Worm (Caenorhabditis elegans): ENCODE results near the gene Y75B8A.19.
"Not testable (repeated sequence)": the region's sequence is repeated elsewhere in the genome, so short reads cannot be mapped to it uniquely, and the experiment has no call there.

Gene Y75B8A.19

DNA sequence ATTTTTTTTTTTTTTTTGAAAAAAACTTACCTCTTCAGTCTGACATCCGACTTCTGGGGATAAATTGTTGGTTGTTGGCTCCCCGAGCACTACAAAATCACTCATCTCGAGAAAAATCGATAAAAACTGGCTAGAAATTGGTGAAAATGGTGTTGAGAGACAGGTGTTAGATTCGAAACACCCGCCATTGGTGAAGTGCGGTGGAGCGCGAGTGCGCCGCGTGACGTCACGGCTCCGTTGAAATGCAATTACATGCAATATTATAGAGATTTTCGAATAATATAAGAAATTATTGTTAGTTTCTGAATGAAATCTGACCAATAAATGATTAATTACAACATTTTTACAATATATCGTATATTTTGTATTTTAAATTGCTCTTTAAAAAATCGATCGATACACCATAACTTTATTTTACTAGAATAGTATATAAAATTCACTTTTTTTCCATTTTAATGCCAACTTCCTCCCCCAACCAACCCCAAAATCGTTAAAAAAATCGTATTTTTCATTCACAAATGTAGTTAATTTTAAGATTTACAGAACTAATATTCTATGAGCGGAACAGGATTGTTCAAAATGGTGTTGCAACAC is at the start of gene Y75B8A.19, which contains the start of gene Y75B8A.18:
Y75B8A.19 (plus strand) TSS at position 544 of the 594 bp plus-strand sequence.
Y75B8A.18 (minus strand) TSS at position 142 of the 594 bp plus-strand sequence.
- TF ChIP-seq ceh-9 (tag; optimal IDR thresholded peaks at IDR 0.05): no peak
- no peak for TF ChIP-seq lim-6 (tag; optimal IDR thresholded peaks at IDR 0.05)
- TF ChIP-seq sdc-2 (tag; optimal IDR thresholded peaks at IDR 0.05): no peak
- TF ChIP-seq tbx-2 (tag; optimal IDR thresholded peaks at IDR 0.05): peak; percentile 7
- TF ChIP-seq fax-1 (tag; optimal IDR thresholded peaks at IDR 0.05): no peak
- peak; percentile 31 for TF ChIP-seq hlh-30 (tag; optimal IDR thresholded peaks at IDR 0.05; ENCODE audit: insufficient read depth)
- no peak for TF ChIP-seq elt-4 (tag; optimal IDR thresholded peaks at IDR 0.05)
- TF ChIP-seq ceh-19 (GFP tag; optimal IDR thresholded peaks at IDR 0.05): no peak
- peak; percentile 42 for TF ChIP-seq nfya-1 (tag; optimal IDR thresholded peaks at IDR 0.05)
- TF ChIP-seq ceh-48 (tag; optimal IDR thresholded peaks at IDR 0.05): no peak
- peak; percentile 88 for TF ChIP-seq unc-42 (tag; optimal IDR thresholded peaks at IDR 0.05)

DNA sequence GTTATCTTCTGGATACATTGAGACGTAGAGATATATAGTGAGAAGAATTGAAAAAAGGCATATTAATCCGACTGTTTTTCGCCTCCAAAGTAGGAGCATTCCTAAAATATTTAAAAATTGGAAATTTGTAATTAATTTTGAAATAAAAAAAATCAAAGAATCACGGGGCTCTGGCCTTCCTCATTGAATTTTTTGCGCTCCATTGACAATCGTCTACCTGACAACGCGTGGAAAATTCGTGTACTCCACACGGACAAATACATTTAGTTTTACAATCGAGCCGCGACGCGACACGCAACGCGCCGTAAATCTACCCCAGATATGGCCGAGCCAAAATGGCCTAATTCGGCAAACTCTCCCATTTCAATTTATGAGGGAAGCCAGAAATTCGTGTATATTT is 49.3 kb upstream of the Y75B8A.19 start, which contains the start of gene gly-11:
gly-11 (minus strand) TSS at position 101 of the 400 bp plus-strand sequence.
- TF ChIP-seq unc-3 (GFP tag; conservative IDR thresholded peaks at IDR 0.05); unc-3 (tag; optimal IDR thresholded peaks at IDR 0.05); fkh-6 (tag; optimal IDR thresholded peaks at IDR 0.05); unc-86 (tag; optimal IDR thresholded peaks at IDR 0.05): not testable (repeated sequence)

DNA sequence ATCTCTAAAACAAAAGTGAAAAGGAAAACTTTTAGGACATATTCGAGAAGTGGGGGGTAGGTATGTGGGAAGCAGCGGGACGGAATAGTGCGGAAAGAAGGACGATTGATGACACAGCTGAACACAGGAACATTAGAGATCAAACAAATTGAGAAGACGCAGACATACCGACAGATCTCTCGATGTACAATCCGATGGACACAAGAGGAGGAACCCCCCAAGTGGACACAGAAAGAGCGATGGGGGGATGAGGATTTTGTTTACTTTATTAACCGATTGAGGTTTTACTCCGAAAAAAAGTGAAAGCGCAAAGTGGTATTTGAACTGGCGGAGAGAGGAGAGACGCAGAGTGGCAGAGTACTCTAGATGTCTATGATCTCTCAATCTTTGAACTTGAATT is 48.3 kb upstream of the Y75B8A.19 start:
- TF ChIP-seq hlh-6 (tag; optimal IDR thresholded peaks at IDR 0.05): no peak
- TF ChIP-seq zip-5 (tag; optimal IDR thresholded peaks at IDR 0.05): no peak
- TF ChIP-seq ceh-31 (tag; optimal IDR thresholded peaks at IDR 0.05): peak; percentile 5
- no peak for TF ChIP-seq ceh-22 (tag; optimal IDR thresholded peaks at IDR 0.05)
- TF ChIP-seq ceh-24 (tag; optimal IDR thresholded peaks at IDR 0.05): no peak
- no peak for TF ChIP-seq ceh-48 (tag; optimal IDR thresholded peaks at IDR 0.05)
- TF ChIP-seq sox-4 (tag; optimal IDR thresholded peaks at IDR 0.05): no peak
- no peak for TF ChIP-seq odd-2 (tag; optimal IDR thresholded peaks at IDR 0.05)
- no peak for TF ChIP-seq che-1 (tag; optimal IDR thresholded peaks at IDR 0.05)
- no peak for TF ChIP-seq ama-1 (optimal IDR thresholded peaks at IDR 0.05)
- no peak for TF ChIP-seq fkh-6 (tag; optimal IDR thresholded peaks at IDR 0.05)
- TF ChIP-seq K02D7.2 (tag; optimal IDR thresholded peaks at IDR 0.05): no peak
- TF ChIP-seq ahr-1 (tag; optimal IDR thresholded peaks at IDR 0.05): no peak
- no peak for TF ChIP-seq gmeb-2 (tag; optimal IDR thresholded peaks at IDR 0.05)
- TF ChIP-seq hlh-15 (tag; optimal IDR thresholded peaks at IDR 0.05): no peak
- TF ChIP-seq syd-9 (tag; optimal IDR thresholded peaks at IDR 0.05): no peak
- no peak for TF ChIP-seq tbx-7 (tag; optimal IDR thresholded peaks at IDR 0.05)
- TF ChIP-seq C08G9.2 (tag; optimal IDR thresholded peaks at IDR 0.05): no peak
- no peak for TF ChIP-seq pha-4 (tag; optimal IDR thresholded peaks at IDR 0.05)
- no peak for TF ChIP-seq ttx-3 (tag; optimal IDR thresholded peaks at IDR 0.05)
- TF ChIP-seq dve-1 (tag; optimal IDR thresholded peaks at IDR 0.05): no peak
- no peak for TF ChIP-seq unc-3 (GFP tag; conservative IDR thresholded peaks at IDR 0.05)
- TF ChIP-seq unc-3 (tag; optimal IDR thresholded peaks at IDR 0.05): no peak
- no peak for TF ChIP-seq T23F11.4 (GFP tag; optimal IDR thresholded peaks at IDR 0.05)
- TF ChIP-seq K09A11.1 (tag; optimal IDR thresholded peaks at IDR 0.05; ENCODE audit: insufficient read depth): no peak
- TF ChIP-seq nfya-1 (tag; optimal IDR thresholded peaks at IDR 0.05): peak; percentile 44
- peak; percentile 41 for TF ChIP-seq ref-2 (tag; optimal IDR thresholded peaks at IDR 0.05)
- TF ChIP-seq unc-86 (tag; optimal IDR thresholded peaks at IDR 0.05): no peak
- TF ChIP-seq eyg-1 (tag; optimal IDR thresholded peaks at IDR 0.05): no peak
- TF ChIP-seq dmd-4 (tag; optimal IDR thresholded peaks at IDR 0.05; ENCODE audit: borderline replicate concordance): peak; percentile 1
- TF ChIP-seq ceh-19 (GFP tag; optimal IDR thresholded peaks at IDR 0.05): no peak
- no peak for TF ChIP-seq nhr-11 (tag; optimal IDR thresholded peaks at IDR 0.05)
- no peak for TF ChIP-seq mec-3 (tag; optimal IDR thresholded peaks at IDR 0.05; ENCODE audit: borderline replicate concordance)
- no peak for TF ChIP-seq ceh-14 (tag; optimal IDR thresholded peaks at IDR 0.05)
- no peak for TF ChIP-seq pat-9 (tag; optimal IDR thresholded peaks at IDR 0.05)
- no peak for TF ChIP-seq ztf-16 (tag; optimal IDR thresholded peaks at IDR 0.05)
- TF ChIP-seq ceh-30 (tag; optimal IDR thresholded peaks at IDR 0.05): no peak
- no peak for TF ChIP-seq sox-2 (GFP tag; IDR thresholded peaks at IDR 0.05)
- no peak for TF ChIP-seq elt-4 (tag; optimal IDR thresholded peaks at IDR 0.05)
- peak; percentile 53 for TF ChIP-seq ceh-2 (tag; optimal IDR thresholded peaks at IDR 0.05)
- TF ChIP-seq ceh-45 (GFP tag; IDR thresholded peaks at IDR 0.05): no peak

Measured in whole organism, late embryonic.